Fruit fly (Drosophila melanogaster) whole organism, embryonic: ENCODE data around the gene CG14655.

Experiments used
- Atf-2 ChIP-seq: fragments of 200-800 bp; sonication (Bioruptor generic); optimal IDR thresholded peaks from 2 replicates; lab custom pipeline; 2016; ENCODE audit warnings: missing biosample characterization, missing genetic modification characterization
- Blimp-1 ChIP-seq: fragments of 200-800 bp; sonication (Bioruptor generic); optimal IDR thresholded peaks from 3 replicates; lab custom pipeline; 2018; ENCODE audit warnings: missing biosample characterization, missing genetic modification characterization, mild to moderate bottlenecking, moderate library complexity, missing genetic modification reagents
- Bteb2 ChIP-seq: fragments of 200-800 bp; sonication (Bioruptor generic); optimal IDR thresholded peaks from 2 replicates; lab custom pipeline; 2016; ENCODE audit warnings: missing biosample characterization, missing genetic modification characterization
- C15 ChIP-seq: fragments of 200-800 bp; sonication (Bioruptor generic); IDR thresholded peaks from 3 replicates; pipeline ENCODE4 v1.3.6; 2022; ENCODE audit warnings: missing biosample characterization, missing genetic modification characterization
- CG10959 ChIP-seq: fragments of 200-800 bp; sonication (Bioruptor generic); IDR thresholded peaks from 2 replicates; pipeline ENCODE4 v1.3.6; 2022; ENCODE audit warnings: missing biosample characterization, missing genetic modification characterization
- CG13123 ChIP-seq: fragments of 200-800 bp; sonication (Bioruptor generic); optimal IDR thresholded peaks from 2 replicates; lab custom pipeline; 2016; ENCODE audit warnings: missing biosample characterization, missing genetic modification characterization
- CG14710 ChIP-seq: fragments of 200-800 bp; sonication (Bioruptor generic); optimal IDR thresholded peaks from 3 replicates; lab custom pipeline; 2019; ENCODE audit warnings: missing biosample characterization, mild to moderate bottlenecking, missing genetic modification characterization, moderate library complexity
- CG17568 ChIP-seq: fragments of 200-800 bp; sonication (Bioruptor generic); optimal IDR thresholded peaks from 2 replicates; lab custom pipeline; 2018; ENCODE audit warnings: missing biosample characterization, mild to moderate bottlenecking, missing genetic modification characterization, moderate library complexity
- CG1792 ChIP-seq: fragments of 200-800 bp; sonication (Bioruptor generic); optimal IDR thresholded peaks from 2 replicates; lab custom pipeline; 2016; ENCODE audit warnings: missing biosample characterization, missing genetic modification characterization
- CG2712 ChIP-seq: fragments of 200-800 bp; optimal IDR thresholded peaks from 3 replicates; lab custom pipeline; 2019; ENCODE audit warnings: missing biosample characterization, mild to moderate bottlenecking, missing genetic modification characterization, moderate library complexity
- CG7372 ChIP-seq: fragments of 200-800 bp; sonication (Bioruptor generic); IDR thresholded peaks from 2 replicates; pipeline ENCODE4 v1.3.6; 2022; ENCODE audit warnings: missing biosample characterization, missing genetic modification characterization
- CG8924 ChIP-seq: fragments of 200-800 bp; optimal IDR thresholded peaks from 3 replicates; lab custom pipeline; 2019; ENCODE audit warnings: missing biosample characterization, mild to moderate bottlenecking, missing genetic modification characterization, moderate library complexity
- CG8944 ChIP-seq: fragments of 200-800 bp; sonication (Bioruptor generic); optimal IDR thresholded peaks from 3 replicates; lab custom pipeline; 2016; ENCODE audit warnings: missing biosample characterization, missing genetic modification characterization
- CG9876 ChIP-seq: fragments of 200-800 bp; sonication (Bioruptor generic); optimal IDR thresholded peaks from 2 replicates; lab custom pipeline; 2016; ENCODE audit warnings: missing biosample characterization, missing genetic modification characterization
- CrebB ChIP-seq: fragments of 200-800 bp; sonication (Bioruptor generic); optimal IDR thresholded peaks from 3 replicates; lab custom pipeline; 2018; ENCODE audit warnings: missing biosample characterization, mild to moderate bottlenecking, missing genetic modification characterization
- D19A ChIP-seq: fragments of 200-800 bp; optimal IDR thresholded peaks from 3 replicates; lab custom pipeline; 2019; ENCODE audit warnings: missing biosample characterization, mild to moderate bottlenecking, missing genetic modification characterization, moderate library complexity
- Dad ChIP-seq: fragments of 200-800 bp; sonication (Bioruptor generic); optimal IDR thresholded peaks from 3 replicates; lab custom pipeline; 2016; ENCODE audit warnings: missing biosample characterization, missing genetic modification characterization
- Dip3 ChIP-seq: fragments of 200-800 bp; sonication (Bioruptor generic); optimal IDR thresholded peaks from 3 replicates; lab custom pipeline; 2016; ENCODE audit warnings: missing biosample characterization, missing genetic modification characterization
- Gug ChIP-seq: fragments of 200-800 bp; sonication (Bioruptor generic); IDR thresholded peaks from 4 replicates; pipeline ENCODE4 v1.3.6; 2022; ENCODE audit warnings: missing biosample characterization, missing genetic modification characterization
- H2.0 ChIP-seq: fragments of 200-800 bp; sonication (Bioruptor generic); IDR thresholded peaks from 2 replicates; pipeline ENCODE4 v1.3.6; 2022; ENCODE audit warnings: missing biosample characterization, missing genetic modification characterization
- Hmx ChIP-seq: fragments of 200-800 bp; sonication (Bioruptor generic); optimal IDR thresholded peaks from 2 replicates; lab custom pipeline; 2016; ENCODE audit warnings: missing biosample characterization, missing genetic modification characterization
- MESR4 ChIP-seq: fragments of 200-800 bp; sonication (Bioruptor generic); optimal IDR thresholded peaks from 2 replicates; lab custom pipeline; 2018; ENCODE audit warnings: missing biosample characterization, mild to moderate bottlenecking, missing genetic modification characterization, moderate library complexity
- NC2α ChIP-seq: fragments of 200-800 bp; sonication (Bioruptor generic); optimal IDR thresholded peaks from 2 replicates; lab custom pipeline; 2016; ENCODE audit warnings: missing biosample characterization, missing genetic modification characterization
- Oaz ChIP-seq: fragments of 200-800 bp; sonication (Bioruptor generic); IDR thresholded peaks from 2 replicates; pipeline ENCODE4 v1.3.6; 2022; ENCODE audit warnings: missing biosample characterization, missing genetic modification characterization
- Rx ChIP-seq: fragments of 200-800 bp; sonication (Bioruptor generic); IDR thresholded peaks from 2 replicates; pipeline ENCODE4 v1.3.6; 2022; ENCODE audit warnings: missing biosample characterization, missing genetic modification characterization
- Tbp ChIP-seq: fragments of >200 bp; optimal IDR thresholded peaks from 2 replicates; lab custom pipeline; 2018; ENCODE audit warnings: missing biosample characterization, missing genetic modification characterization
- amos ChIP-seq: fragments of 200-800 bp; sonication (Bioruptor generic); IDR thresholded peaks from 2 replicates; pipeline ENCODE4 v1.3.6; 2022; ENCODE audit warnings: missing biosample characterization, missing genetic modification characterization; ENCODE audit not compliant: partially characterized antibody
- ato ChIP-seq: fragments of 200-800 bp; sonication (Bioruptor generic); IDR thresholded peaks from 2 replicates; pipeline ENCODE4 v1.3.6; 2022; ENCODE audit warnings: missing biosample characterization, missing genetic modification characterization; ENCODE audit not compliant: partially characterized antibody
- az2 ChIP-seq: fragments of 200-800 bp; sonication (Bioruptor generic); optimal IDR thresholded peaks from 3 replicates; lab custom pipeline; 2016; ENCODE audit warnings: missing biosample characterization, missing genetic modification characterization
- bab2 ChIP-seq: fragments of 200-800 bp; sonication (Bioruptor generic); optimal IDR thresholded peaks from 2 replicates; lab custom pipeline; 2016; ENCODE audit warnings: missing biosample characterization, missing genetic modification characterization
- chif ChIP-seq, 2 experiments: fragments of 200-800 bp; sonication (Bioruptor generic); optimal IDR thresholded peaks; 3 replicates each; lab custom pipeline; 2016; ENCODE audit warnings: missing biosample characterization in 2 of 2, missing genetic modification characterization in 2 of 2
- cwo ChIP-seq: fragments of 200-800 bp; sonication (Bioruptor generic); optimal IDR thresholded peaks from 3 replicates; lab custom pipeline; 2017; ENCODE audit warnings: missing biosample characterization, missing genetic modification characterization, mild to moderate bottlenecking, moderate library complexity, missing genetic modification reagents
- dmrt11E ChIP-seq: fragments of 200-800 bp; sonication (Bioruptor generic); optimal IDR thresholded peaks from 3 replicates; lab custom pipeline; 2018; ENCODE audit warnings: missing biosample characterization, mild to moderate bottlenecking, missing genetic modification characterization, moderate library complexity
- gcm2 ChIP-seq: fragments of 200-800 bp; sonication (Bioruptor generic); optimal IDR thresholded peaks from 2 replicates; lab custom pipeline; 2016; ENCODE audit warnings: missing biosample characterization, missing genetic modification characterization
- gem ChIP-seq: fragments of 200-800 bp; sonication (Bioruptor generic); optimal IDR thresholded peaks from 2 replicates; lab custom pipeline; 2019; ENCODE audit warnings: missing biosample characterization, mild to moderate bottlenecking, missing genetic modification characterization, moderate library complexity
- hb ChIP-seq: fragments of 200-800 bp; sonication (Bioruptor generic); IDR thresholded peaks from 3 replicates; pipeline ENCODE4 v1.3.6; 2022; ENCODE audit warnings: missing biosample characterization, missing genetic modification characterization; ENCODE audit not compliant: partially characterized antibody
- insv ChIP-seq, 2 experiments: fragments of 200-800 bp; sonication (Bioruptor generic); optimal IDR thresholded peaks; 3 replicates each; lab custom pipeline; 2016 to 2018; ENCODE audit warnings: missing biosample characterization in 2 of 2, missing genetic modification characterization in 2 of 2
- jigr1 ChIP-seq: fragments of 200-800 bp; sonication (Bioruptor generic); IDR thresholded peaks from 3 replicates; pipeline ENCODE4 v1.3.6; 2022; ENCODE audit warnings: missing biosample characterization, missing genetic modification characterization
- ken ChIP-seq: fragments of 200-800 bp; sonication (Bioruptor generic); IDR thresholded peaks from 3 replicates; pipeline ENCODE4 v1.3.6; 2022; ENCODE audit warnings: missing biosample characterization, missing genetic modification characterization
- lola ChIP-seq, 3 experiments: fragments of >200 bp in 2 of 3; fragments of 200-800 bp in 1 of 3; sonication (Bioruptor generic) in 1 of 3; optimal IDR thresholded peaks; 2 replicates each; lab custom pipeline; 2017 to 2019; ENCODE audit warnings: missing biosample characterization in 3 of 3, missing genetic modification characterization in 3 of 3, mild to moderate bottlenecking in 1 of 3, moderate library complexity in 1 of 3
- maf-S ChIP-seq: fragments of 200-800 bp; sonication (Bioruptor generic); optimal IDR thresholded peaks from 2 replicates; lab custom pipeline; 2016; ENCODE audit warnings: missing biosample characterization, missing genetic modification characterization
- mld ChIP-seq: fragments of 200-800 bp; sonication (Bioruptor generic); IDR thresholded peaks from 3 replicates; pipeline ENCODE4 v1.3.6; 2022; ENCODE audit warnings: missing biosample characterization, missing genetic modification characterization; ENCODE audit not compliant: partially characterized antibody
- onecut ChIP-seq: fragments of 200-800 bp; sonication (Bioruptor generic); IDR thresholded peaks from 2 replicates; pipeline ENCODE4 v1.3.6; 2022; ENCODE audit warnings: missing biosample characterization, missing genetic modification characterization
- phol ChIP-seq: fragments of 200-800 bp; sonication (Bioruptor generic); optimal IDR thresholded peaks from 3 replicates; lab custom pipeline; 2018; ENCODE audit warnings: missing biosample characterization, mild to moderate bottlenecking, missing genetic modification characterization, moderate library complexity
- salm ChIP-seq: fragments of 200-800 bp; sonication (Bioruptor generic); optimal IDR thresholded peaks from 2 replicates; lab custom pipeline; 2018; ENCODE audit warnings: missing biosample characterization, mild to moderate bottlenecking, missing genetic modification characterization
- sens-2 ChIP-seq: fragments of 200-800 bp; sonication (Bioruptor generic); IDR thresholded peaks from 2 replicates; pipeline ENCODE4 v1.3.6; 2022; ENCODE audit warnings: missing biosample characterization, missing genetic modification characterization
- stc ChIP-seq: fragments of 200-800 bp; sonication (Bioruptor generic); IDR thresholded peaks from 2 replicates; pipeline ENCODE4 v1.3.6; 2022; ENCODE audit warnings: missing biosample characterization, missing genetic modification characterization
- stwl ChIP-seq: fragments of 200-800 bp; sonication (Bioruptor generic); optimal IDR thresholded peaks from 3 replicates; lab custom pipeline; 2018; ENCODE audit warnings: missing biosample characterization, mild to moderate bottlenecking, missing genetic modification characterization, moderate library complexity
- unc-4 ChIP-seq: fragments of 200-800 bp; sonication (Bioruptor generic); IDR thresholded peaks from 2 replicates; pipeline ENCODE4 v1.3.6; 2022; ENCODE audit warnings: missing biosample characterization, missing genetic modification characterization; ENCODE audit not compliant: partially characterized antibody
- usp ChIP-seq: fragments of >200 bp; optimal IDR thresholded peaks from 2 replicates; lab custom pipeline; 2017; ENCODE audit warnings: missing biosample characterization, missing genetic modification characterization
- wdn ChIP-seq: fragments of 200-800 bp; sonication (Bioruptor generic); IDR thresholded peaks from 2 replicates; pipeline ENCODE4 v1.3.6; 2022; ENCODE audit warnings: missing biosample characterization, missing genetic modification characterization

Gene CG14655

DNA sequence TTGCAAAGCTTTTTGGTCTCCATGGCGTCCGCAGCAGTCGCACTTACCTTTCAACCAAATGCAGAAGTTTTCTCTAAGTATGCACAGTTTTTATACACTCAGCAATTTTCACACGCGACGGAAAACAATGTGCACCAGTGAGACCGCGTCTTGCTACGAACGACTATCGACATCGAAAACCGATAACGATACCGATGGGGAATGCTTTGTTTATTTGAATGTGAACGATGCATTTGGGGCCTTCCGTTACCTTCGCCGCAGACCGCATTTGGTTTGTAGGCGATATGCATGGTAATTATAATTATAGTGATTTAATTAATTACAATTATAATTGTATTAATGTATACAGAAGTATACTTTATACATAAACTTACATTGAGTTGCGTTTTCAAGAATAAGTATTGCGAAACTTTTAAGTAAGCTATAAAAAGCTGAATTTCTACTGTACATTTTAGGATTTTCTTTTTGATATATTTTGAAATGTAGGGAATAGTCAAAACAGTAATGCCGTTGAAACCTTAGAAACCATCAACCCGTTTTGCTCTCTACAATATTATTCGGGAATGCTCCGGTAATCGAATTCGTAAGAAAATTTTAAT is 31.9 kb upstream of the CG14655 start, which contains the start of the genes Hus1-like and ctrip (continued):
- no peak for TF ChIP-seq insv (GFP tag; optimal IDR thresholded peaks at IDR 0.05; lab: Kevin White, UChicago)
- no peak for TF ChIP-seq dmrt11E (tag; lab: Kevin White, UChicago)
- no peak for TF ChIP-seq NC2α (GFP tag; lab: Kevin White, UChicago)
- TF ChIP-seq mld, result peak; percentile 67
- no peak for TF ChIP-seq ken
- no peak for TF ChIP-seq Blimp-1 (GFP tag; lab: Kevin White, UChicago)
- TF ChIP-seq chif (GFP tag; optimal IDR thresholded peaks at IDR 0.05; lab: Kevin White, UChicago), result no peak
- no peak for TF ChIP-seq Atf-2 (GFP tag; lab: Kevin White, UChicago)
- no peak for TF ChIP-seq lola (GFP tag; optimal IDR thresholded peaks at IDR 0.05; lab: Kevin White, UChicago)
- no peak for TF ChIP-seq sens-2 (GFP tag; lab: Robert Waterston, UW)
- peak; percentile 0 for TF ChIP-seq D19A (tag; lab: Kevin White, UChicago)
- peak; percentile 71 for TF ChIP-seq ato (GFP tag; lab: Robert Waterston, UW)
- TF ChIP-seq CG17568 (GFP tag; lab: Kevin White, UChicago), result peak; percentile 19
- no peak for TF ChIP-seq CG13123 (GFP tag; lab: Kevin White, UChicago)
- TF ChIP-seq C15 (GFP tag; lab: Robert Waterston, UW), result no peak
- no peak for TF ChIP-seq maf-S (GFP tag; lab: Kevin White, UChicago)
- peak; percentile 48 for TF ChIP-seq CG2712 (tag; lab: Kevin White, UChicago)
- peak; percentile 26; the same call in 1 of the 2 replicates for TF ChIP-seq H2.0 (GFP tag; lab: Robert Waterston, UW)
- no peak for TF ChIP-seq CG8944
- TF ChIP-seq Oaz (GFP tag; lab: Robert Waterston, UW), result no peak
- peak; percentile 33 for TF ChIP-seq phol (tag; lab: Kevin White, UChicago)
- no peak for TF ChIP-seq CG1792 (GFP tag; lab: Kevin White, UChicago)
- TF ChIP-seq Bteb2 (GFP tag; lab: Kevin White, UChicago), result no peak
- no peak for TF ChIP-seq wdn (GFP tag; lab: Robert Waterston, UW)
- TF ChIP-seq Rx (GFP tag; lab: Robert Waterston, UW), result no peak
- TF ChIP-seq CrebB, result peak; percentile 4
- no peak for TF ChIP-seq Tbp (GFP tag; lab: Kevin White, UChicago)
- no peak for TF ChIP-seq Hmx (GFP tag; lab: Kevin White, UChicago)
- peak; percentile 53 for TF ChIP-seq stwl (tag; lab: Kevin White, UChicago)
- TF ChIP-seq CG14710 (tag; lab: Kevin White, UChicago), result peak; percentile 39
- TF ChIP-seq MESR4, result peak; percentile 97
- no peak for TF ChIP-seq cwo
- no peak for TF ChIP-seq Dad (GFP tag; lab: Kevin White, UChicago)
- TF ChIP-seq gcm2 (GFP tag; lab: Kevin White, UChicago), result no peak
- peak; percentile 37 for TF ChIP-seq CG8924 (tag; lab: Kevin White, UChicago)
- TF ChIP-seq Dip3 (GFP tag; lab: Kevin White, UChicago), result no peak
- TF ChIP-seq stc (GFP tag; lab: Robert Waterston, UW), result no peak
- TF ChIP-seq unc-4, result peak; percentile 58
- no peak for TF ChIP-seq CG10959
- TF ChIP-seq jigr1 (GFP tag; lab: Robert Waterston, UW), result no peak
- TF ChIP-seq Gug, result no peak; the same call in 3 of the 4 replicates
- TF ChIP-seq CG7372 (GFP tag; lab: Robert Waterston, UW), result no peak
- TF ChIP-seq usp (GFP tag; lab: Kevin White, UChicago), result no peak
- TF ChIP-seq bab2 (GFP tag; lab: Kevin White, UChicago), result no peak
- peak; percentile 20 for TF ChIP-seq gem
- TF ChIP-seq onecut (GFP tag; lab: Robert Waterston, UW), result no peak
- peak; percentile 69 for TF ChIP-seq amos (GFP tag; lab: Robert Waterston, UW)
- TF ChIP-seq hb (GFP tag; lab: Robert Waterston, UW), result no peak
- peak; percentile 7 for TF ChIP-seq CG9876
- peak; percentile 0 for TF ChIP-seq az2 (GFP tag; lab: Kevin White, UChicago)
- peak; percentile 2 for TF ChIP-seq salm
